Fruit fly (Drosophila melanogaster): ENCODE data around the gene CG5478.

The CG5478 gene

DNA sequence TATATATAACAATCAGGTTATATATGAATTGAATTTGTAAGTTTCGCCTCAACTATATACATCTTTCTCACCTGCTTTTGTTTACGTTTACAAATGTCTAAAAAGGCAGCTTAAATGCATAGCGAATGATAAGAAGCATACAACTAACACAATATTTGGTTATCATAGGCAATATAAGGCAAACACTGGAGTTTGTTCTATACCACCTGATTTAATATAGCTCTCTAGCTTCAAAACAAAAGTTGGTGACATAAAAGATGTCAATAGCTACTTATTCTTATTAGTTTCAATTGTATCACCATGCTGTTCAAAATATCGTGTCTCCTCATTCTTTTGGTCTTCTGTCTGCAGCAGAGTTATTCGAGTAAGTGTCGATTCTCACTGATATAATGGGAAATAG is 7.6 kb downstream of the CG5478 start (continued):
- TF ChIP-seq tll (GFP tag; optimal IDR thresholded peaks at IDR 0.05), result no peak
- TF ChIP-seq CG8290 (GFP tag; optimal IDR thresholded peaks at IDR 0.05), result no peak
- peak in 1 of 2 experiments; percentile 47 for TF ChIP-seq CG8290 (tag; optimal IDR thresholded peaks at IDR 0.05)
- no peak for TF ChIP-seq CG13424 (tag; optimal IDR thresholded peaks at IDR 0.05)
- TF ChIP-seq Dfd (GFP tag; optimal IDR thresholded peaks at IDR 0.05), result no peak
- no peak for TF ChIP-seq CG1529 (GFP tag; optimal IDR thresholded peaks at IDR 0.05)
- TF ChIP-seq gfzf (GFP tag; optimal IDR thresholded peaks at IDR 0.05), result no peak
- peak; percentile 65 for TF ChIP-seq Asciz (GFP tag; optimal IDR thresholded peaks at IDR 0.05)
- TF ChIP-seq crc (GFP tag; optimal IDR thresholded peaks at IDR 0.05), result no peak
- no peak for TF ChIP-seq CG8388 (GFP tag; optimal IDR thresholded peaks at IDR 0.05)
- no peak for TF ChIP-seq YL-1 (GFP tag; optimal IDR thresholded peaks at IDR 0.05)
- no peak for TF ChIP-seq Dbx (GFP tag; IDR thresholded peaks at IDR 0.05)
- no peak for TF ChIP-seq trem (tag; optimal IDR thresholded peaks at IDR 0.05)
- TF ChIP-seq gce (GFP tag; IDR thresholded peaks at IDR 0.05), result no peak
- no peak for TF ChIP-seq CG10959 (GFP tag; IDR thresholded peaks at IDR 0.05)
- TF ChIP-seq caup (GFP tag; optimal IDR thresholded peaks at IDR 0.05; ENCODE audit: severe bottlenecking), result peak; percentile 32
- TF ChIP-seq Sox102F (GFP tag; optimal IDR thresholded peaks at IDR 0.05), result peak; percentile 23
- TF ChIP-seq CG10565 (GFP tag; optimal IDR thresholded peaks at IDR 0.05), result no peak
- TF ChIP-seq CG9437 (GFP tag; optimal IDR thresholded peaks at IDR 0.05), result no peak
- peak; percentile 6 for TF ChIP-seq CG17568 (GFP tag; optimal IDR thresholded peaks at IDR 0.05)
- TF ChIP-seq exex (tag; optimal IDR thresholded peaks at IDR 0.05), result no peak
- no peak for TF ChIP-seq CG12391 (tag; optimal IDR thresholded peaks at IDR 0.05)
- TF ChIP-seq tna (GFP tag; IDR thresholded peaks at IDR 0.05; ENCODE audit: partially characterized antibody), result no peak
- no peak for TF ChIP-seq HmgZ (tag; optimal IDR thresholded peaks at IDR 0.05)
- no peak for TF ChIP-seq en (GFP tag; optimal IDR thresholded peaks at IDR 0.05)
- TF ChIP-seq al (GFP tag; IDR thresholded peaks at IDR 0.05), result no peak
- no peak for TF ChIP-seq Myb (GFP tag; optimal IDR thresholded peaks at IDR 0.05)
- TF ChIP-seq CG1603 (tag; optimal IDR thresholded peaks at IDR 0.05), result peak; percentile 0
- TF ChIP-seq Ets65A (GFP tag), result no peak
- TF ChIP-seq CG4707 (GFP tag; optimal IDR thresholded peaks at IDR 0.05), result peak; percentile 13
- no peak for TF ChIP-seq sd (tag; optimal IDR thresholded peaks at IDR 0.05)
- peak; percentile 10 for TF ChIP-seq odd (GFP tag; optimal IDR thresholded peaks at IDR 0.05)
- TF ChIP-seq tap (tag; optimal IDR thresholded peaks at IDR 0.05), result no peak
- no peak for TF ChIP-seq bcd (GFP tag; optimal IDR thresholded peaks at IDR 0.05)
- no peak for TF ChIP-seq croc (GFP tag; conservative IDR thresholded peaks at IDR 0.05)
- TF ChIP-seq CG15601 (tag; optimal IDR thresholded peaks at IDR 0.05), result peak; percentile 3
- TF ChIP-seq CG30020 (tag; optimal IDR thresholded peaks at IDR 0.05), result no peak
- no peak for TF ChIP-seq vvl (GFP tag; IDR thresholded peaks at IDR 0.05)
- TF ChIP-seq ac (GFP tag; optimal IDR thresholded peaks at IDR 0.05), result no peak
- TF ChIP-seq CG7987 (GFP tag; optimal IDR thresholded peaks at IDR 0.05), result no peak
- TF ChIP-seq schlank (tag; optimal IDR thresholded peaks at IDR 0.05), result no peak
- TF ChIP-seq CG17359 (tag; optimal IDR thresholded peaks at IDR 0.05), result peak; percentile 36
- no peak for TF ChIP-seq Sin3A (optimal IDR thresholded peaks at IDR 0.05)
- TF ChIP-seq CG1832 (GFP tag; optimal IDR thresholded peaks at IDR 0.05), result no peak
- TF ChIP-seq da (GFP tag; optimal IDR thresholded peaks at IDR 0.05), result no peak
- TF ChIP-seq CG6813 (GFP tag; optimal IDR thresholded peaks at IDR 0.05), result peak; percentile 13
- TF ChIP-seq CG2120 (GFP tag; optimal IDR thresholded peaks at IDR 0.05), result no peak
- no peak for TF ChIP-seq CG17802 (tag; optimal IDR thresholded peaks at IDR 0.05)
- 0 out of 3 replicates have a peak, but pooled peaks have one; percentile 56 for TF ChIP-seq ci (GFP tag; IDR thresholded peaks at IDR 0.05)
- TF ChIP-seq CG15514 (GFP tag; optimal IDR thresholded peaks at IDR 0.05), result peak; percentile 36
- TF ChIP-seq CG1647 (GFP tag; optimal IDR thresholded peaks at IDR 0.05), result no peak

Data from whole organism, embryonic.